Worm (Caenorhabditis elegans) whole organism, midembryonic: ENCODE results near the gene F36D3.5.

Experiments used
- T22C8.4 ChIP-seq: fragments of 200-800 bp; sonication (Bioruptor generic); IDR thresholded peaks from 2 replicates; pipeline ENCODE4 v1.3.6; 2022; ENCODE audit warnings: missing genetic modification characterization, missing compliant biosample characterization
- cog-1 ChIP-seq: sonication (generic microtip); optimal IDR thresholded peaks from 2 replicates; lab custom pipeline; 2016; ENCODE audit warnings: missing genetic modification characterization, missing compliant biosample characterization
- flt-1 ChIP-seq: fragments of 200-800 bp; sonication (Bioruptor generic); IDR thresholded peaks from 2 replicates; pipeline ENCODE4 v1.3.6; 2022; ENCODE audit warnings: missing genetic modification characterization, missing compliant biosample characterization
- klf-2 ChIP-seq: fragments of 200-800 bp; sonication (Bioruptor generic); conservative IDR thresholded peaks from 2 replicates; pipeline ENCODE4 v1.3.6; 2022; ENCODE audit warnings: missing genetic modification reagents, missing genetic modification characterization, missing compliant biosample characterization
- med-1 ChIP-seq: sonication (generic microtip); optimal IDR thresholded peaks from 2 replicates; lab custom pipeline; 2017; ENCODE audit warnings: missing genetic modification characterization, mild to moderate bottlenecking, missing compliant biosample characterization, antibody characterized with exemption, missing genetic modification reagents; ENCODE audit not compliant: insufficient read depth
- ref-1 ChIP-seq: fragments of 200-800 bp; sonication (Bioruptor generic); conservative IDR thresholded peaks from 2 replicates; pipeline ENCODE4 v1.3.6; 2022; ENCODE audit warnings: missing genetic modification reagents, missing genetic modification characterization, missing compliant biosample characterization
- tab-1 ChIP-seq: fragments of 200-800 bp; sonication (Bioruptor generic); IDR thresholded peaks from 2 replicates; pipeline ENCODE4 v1.3.6; 2022; ENCODE audit warnings: missing genetic modification characterization, missing compliant biosample characterization
- ztf-23 ChIP-seq: fragments of 200-800 bp; sonication (Bioruptor generic); IDR thresholded peaks from 2 replicates; pipeline ENCODE4 v1.3.6; 2022; ENCODE audit warnings: missing genetic modification reagents, missing genetic modification characterization, missing compliant biosample characterization
- ztf-29 ChIP-seq: fragments of 200-800 bp; sonication (Bioruptor generic); IDR thresholded peaks from 2 replicates; pipeline ENCODE4 v1.3.6; 2022; ENCODE audit warnings: missing genetic modification reagents, missing genetic modification characterization, missing compliant biosample characterization

The F36D3.5 gene

ce11 chrV:16497504-16497903 lies 17.5 kb downstream of the F36D3.5 start, which contains the start of gene srh-136:
TSS of gene srh-136 (minus strand) at chrV:16497596.
- TF ChIP-seq klf-2 (no peak), med-1 (GFP tag; lab: Kevin White, UChicago) (no peak)

- TF ChIP-seq T22C8.4, result no peak
- TF ChIP-seq ztf-23 (GFP tag; lab: Robert Waterston, UW), result no peak
- TF ChIP-seq ref-1, result no peak
Observed at ce11 chrV:16494359-16494758, 20.7 kb downstream of the F36D3.5 start, which contains the start of gene comt-2. TSS of gene comt-2 (minus strand) at chrV:16494489.

- no peak for TF ChIP-seq flt-1 (GFP tag; lab: Robert Waterston, UW)
Observed at ce11 chrV:16488172-16488571, 26.9 kb downstream of the F36D3.5 start, which contains the start of gene sqst-4. TSS of gene sqst-4 (plus strand) at chrV:16488472.

- TF ChIP-seq flt-1 (GFP tag; lab: Robert Waterston, UW), result no peak
- no peak for TF ChIP-seq cog-1 (tag; lab: Kevin White, UChicago)
- no peak for TF ChIP-seq ref-1
- TF ChIP-seq ztf-29 (GFP tag; lab: Robert Waterston, UW), result no peak
- no peak for TF ChIP-seq tab-1 (GFP tag; lab: Robert Waterston, UW)
- no peak for TF ChIP-seq T22C8.4
- TF ChIP-seq klf-2, result no peak
- TF ChIP-seq ztf-23 (GFP tag; lab: Robert Waterston, UW), result no peak
- no peak for TF ChIP-seq med-1 (GFP tag; lab: Kevin White, UChicago)
Observed at ce11 chrV:16487474-16487873, 27.6 kb downstream of the F36D3.5 start, which contains the start of gene Y32B12A.5. TSS of gene Y32B12A.5 (minus strand) at chrV:16487574.

- TF ChIP-seq ztf-23 (GFP tag; lab: Robert Waterston, UW), result no peak
- no peak for TF ChIP-seq klf-2
- no peak for TF ChIP-seq T22C8.4
- TF ChIP-seq ztf-29 (GFP tag; lab: Robert Waterston, UW), result no peak
- no peak for TF ChIP-seq ref-1
- no peak for TF ChIP-seq med-1 (GFP tag; lab: Kevin White, UChicago)
- TF ChIP-seq cog-1 (tag; lab: Kevin White, UChicago), result no peak
- no peak for TF ChIP-seq tab-1 (GFP tag; lab: Robert Waterston, UW)
- no peak for TF ChIP-seq flt-1 (GFP tag; lab: Robert Waterston, UW)
Observed at ce11 chrV:16483681-16484080, 31.4 kb downstream of the F36D3.5 start, which contains the start of gene srh-139. TSS of gene srh-139 (plus strand) at chrV:16483981.

- TF ChIP-seq ztf-23 (GFP tag; lab: Robert Waterston, UW) (no peak), T22C8.4 (no peak), klf-2 (no peak), ref-1 (no peak), cog-1 (tag; lab: Kevin White, UChicago) (no peak), tab-1 (GFP tag; lab: Robert Waterston, UW) (no peak), med-1 (GFP tag; lab: Kevin White, UChicago) (no peak), ztf-29 (GFP tag; lab: Robert Waterston, UW) (no peak), flt-1 (GFP tag; lab: Robert Waterston, UW) (no peak)
Observed at ce11 chrV:16483044-16483443, 32.0 kb downstream of the F36D3.5 start, which contains the start of gene F57E7.2. TSS of gene F57E7.2 (minus strand) at chrV:16483144.

- TF ChIP-seq cog-1 (tag; lab: Kevin White, UChicago), result no peak
- TF ChIP-seq tab-1 (GFP tag; lab: Robert Waterston, UW), result no peak
- no peak for TF ChIP-seq flt-1 (GFP tag; lab: Robert Waterston, UW)
- TF ChIP-seq med-1 (GFP tag; lab: Kevin White, UChicago), result no peak
- TF ChIP-seq ref-1, result no peak
- TF ChIP-seq ztf-23 (GFP tag; lab: Robert Waterston, UW), result no peak
- TF ChIP-seq klf-2, result no peak
Observed at ce11 chrV:16480919-16481630, 34.0 kb downstream of the F36D3.5 start, which contains the start of the genes F57E7.4 and spig-6. TSS of gene F57E7.4 (minus strand) at chrV:16481019. TSS of gene spig-6 (plus strand) at chrV:16481580.

- TF ChIP-seq med-1 (GFP tag; lab: Kevin White, UChicago) (no peak), ztf-29 (GFP tag; lab: Robert Waterston, UW) (no peak), tab-1 (GFP tag; lab: Robert Waterston, UW) (no peak), T22C8.4 (no peak), klf-2 (no peak), ztf-23 (GFP tag; lab: Robert Waterston, UW) (no peak), ref-1 (no peak), cog-1 (tag; lab: Kevin White, UChicago) (no peak), flt-1 (GFP tag; lab: Robert Waterston, UW) (no peak)
Observed at ce11 chrV:16479275-16479674, 35.8 kb downstream of the F36D3.5 start, which contains the start of gene T08G3.11. TSS of gene T08G3.11 (minus strand) at chrV:16479375.

- TF ChIP-seq tab-1 (GFP tag; lab: Robert Waterston, UW) (no peak), ztf-23 (GFP tag; lab: Robert Waterston, UW) (no peak), cog-1 (tag; lab: Kevin White, UChicago) (no peak), ztf-29 (GFP tag; lab: Robert Waterston, UW) (no peak), T22C8.4 (no peak), klf-2 (no peak), ref-1 (no peak), med-1 (GFP tag; lab: Kevin White, UChicago) (no peak), flt-1 (GFP tag; lab: Robert Waterston, UW) (no peak)
Observed at ce11 chrV:16471995-16472563, 43.0 kb downstream of the F36D3.5 start, which contains the start of gene srw-35. TSS of gene srw-35 (plus strand) at chrV:16472513.

- TF ChIP-seq ref-1 (no peak), ztf-23 (GFP tag; lab: Robert Waterston, UW) (no peak), T22C8.4 (no peak)
Observed at ce11 chrV:16470916-16471315, 44.1 kb downstream of the F36D3.5 start, which contains the start of gene srh-138. TSS of gene srh-138 (minus strand) at chrV:16471016.
